Fruit fly (Drosophila melanogaster): ENCODE data around the gene CG17917.
A peak's percentile ranks its signal among the peaks of the same experiment; 100 is the strongest.

Gene CG17917

DNA sequence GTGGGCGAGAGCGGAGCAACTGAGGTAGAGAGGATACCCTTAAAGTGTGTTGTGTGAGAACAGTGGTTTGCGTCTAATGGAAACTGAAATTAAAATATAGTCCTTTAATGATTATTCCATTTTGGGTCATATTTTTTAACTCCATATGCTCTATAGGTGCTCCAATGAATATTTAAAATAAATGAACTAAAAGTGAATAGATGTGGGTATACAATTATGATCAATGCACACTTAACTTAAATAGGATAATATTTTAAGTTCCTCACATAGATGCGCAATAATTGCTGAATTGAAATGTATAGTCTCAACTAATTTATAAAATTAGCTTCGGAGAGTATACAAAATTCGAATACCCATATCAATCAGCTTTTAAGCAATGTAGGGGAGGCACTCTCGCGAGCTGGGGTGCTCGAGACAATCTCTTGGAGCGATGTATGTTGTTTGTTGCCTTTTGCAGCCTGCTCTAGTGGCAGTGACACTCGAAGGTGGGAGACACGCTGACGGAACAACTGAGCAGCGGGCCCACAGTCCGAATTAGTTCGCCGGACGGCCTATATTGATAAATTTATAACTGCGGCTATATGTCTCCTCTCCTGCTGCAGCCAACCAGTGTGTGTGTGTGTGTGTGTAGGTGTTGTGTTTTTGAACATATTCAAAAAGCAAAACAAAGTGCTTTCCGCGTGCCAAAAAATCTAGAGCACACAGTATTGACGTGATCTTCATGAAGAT lies 12.0 kb downstream of the CG17917 start (continued):
- TF ChIP-seq zen (tag; optimal IDR thresholded peaks at IDR 0.05) (no peak), Myb (GFP tag; optimal IDR thresholded peaks at IDR 0.05) (peak; percentile 35), CG1603 (tag; optimal IDR thresholded peaks at IDR 0.05) (no peak), Xbp1 (GFP tag; optimal IDR thresholded peaks at IDR 0.05) (peak; percentile 83), kni (GFP tag; optimal IDR thresholded peaks at IDR 0.05) (no peak), CG7786 (GFP tag; optimal IDR thresholded peaks at IDR 0.05) (peak; percentile 48), CG12744 (GFP tag; optimal IDR thresholded peaks at IDR 0.05) (no peak), CG7271 (tag; optimal IDR thresholded peaks at IDR 0.05) (no peak), sens-2 (GFP tag; IDR thresholded peaks at IDR 0.05) (no peak), CG12071 (GFP tag; optimal IDR thresholded peaks at IDR 0.05) (no peak), Lim3 (GFP tag; IDR thresholded peaks at IDR 0.05) (no peak), CG18764 (GFP tag; optimal IDR thresholded peaks at IDR 0.05) (peak; percentile 68), hbn (GFP tag; IDR thresholded peaks at IDR 0.05; ENCODE audit: partially characterized antibody) (no peak), yki (optimal IDR thresholded peaks at IDR 0.05) (no peak), gcm (GFP tag; optimal IDR thresholded peaks at IDR 0.05) (no peak), CG15479 (GFP tag; optimal IDR thresholded peaks at IDR 0.05) (no peak), zfh2 (GFP tag; optimal IDR thresholded peaks at IDR 0.05) (peak; percentile 22), CG12219 (GFP tag; optimal IDR thresholded peaks at IDR 0.05) (peak; percentile 74), wor (GFP tag; IDR thresholded peaks at IDR 0.05) (peak; percentile 61), pan (optimal IDR thresholded peaks at IDR 0.05) (no peak), pan (GFP tag; optimal IDR thresholded peaks at IDR 0.05 in 1 of 2, IDR thresholded peaks at IDR 0.05 in 1 of 2) (peak in 1 of 2 experiments; percentile 70), eve (GFP tag; optimal IDR thresholded peaks at IDR 0.05) (no peak), Usf (GFP tag; optimal IDR thresholded peaks at IDR 0.05) (peak; percentile 16), Poxn (GFP tag; IDR thresholded peaks at IDR 0.05) (no peak), CG10147 (GFP tag; optimal IDR thresholded peaks at IDR 0.05) (no peak), Hmr (GFP tag; optimal IDR thresholded peaks at IDR 0.05) (no peak), NC2α (GFP tag; optimal IDR thresholded peaks at IDR 0.05) (no peak), CG4820 (GFP tag; optimal IDR thresholded peaks at IDR 0.05) (peak; percentile 68), ham (GFP tag; IDR thresholded peaks at IDR 0.05) (no peak), CG2712 (tag; optimal IDR thresholded peaks at IDR 0.05) (peak; percentile 92), ken (GFP tag; IDR thresholded peaks at IDR 0.05) (peak; percentile 21; the same call in 1 of the 3 replicates), CG17612 (GFP tag; IDR thresholded peaks at IDR 0.05) (no peak), pros (GFP tag; optimal IDR thresholded peaks at IDR 0.05) (no peak), fu2 (GFP tag; optimal IDR thresholded peaks at IDR 0.05) (peak; percentile 67), ssp (GFP tag; IDR thresholded peaks at IDR 0.05) (no peak; the same call in 1 of the 2 replicates), trh (GFP tag; optimal IDR thresholded peaks at IDR 0.05) (peak; percentile 31), grau (tag; optimal IDR thresholded peaks at IDR 0.05) (peak; percentile 85), kah (GFP tag; optimal IDR thresholded peaks at IDR 0.05) (peak; percentile 52), CG5953 (GFP tag; IDR thresholded peaks at IDR 0.05) (peak; percentile 58), CG31441 (GFP tag; IDR thresholded peaks at IDR 0.05) (no peak), HLH3B (GFP tag; IDR thresholded peaks at IDR 0.05) (peak; percentile 45; the same call in 1 of the 2 replicates), fru (optimal IDR thresholded peaks at IDR 0.05) (no peak), Abd-B (GFP tag; optimal IDR thresholded peaks at IDR 0.05) (no peak), chn (GFP tag; optimal IDR thresholded peaks at IDR 0.05) (peak; percentile 76), CG17829 (tag; optimal IDR thresholded peaks at IDR 0.05) (peak; percentile 81), tx (GFP tag; optimal IDR thresholded peaks at IDR 0.05) (peak; percentile 69), CG32772 (GFP tag; IDR thresholded peaks at IDR 0.05) (peak; percentile 62), Camta (GFP tag; optimal IDR thresholded peaks at IDR 0.05) (peak; percentile 49), maf-S (GFP tag; optimal IDR thresholded peaks at IDR 0.05) (no peak), MBD-R2 (GFP tag; IDR thresholded peaks at IDR 0.05) (no peak), ara (GFP tag; IDR thresholded peaks at IDR 0.05) (no peak), Sry-δ (GFP tag; optimal IDR thresholded peaks at IDR 0.05) (peak; percentile 17)
